Fruit fly (Drosophila melanogaster) Kc167 (cell line): ENCODE measurements around the gene CG32713.

ENCODE experiments used
- Myc ChIP-seq: fragments of >200 bp; optimal IDR thresholded peaks from 2 replicates; lab custom pipeline; 2017; ENCODE audit warnings: missing external identifiers
- h ChIP-seq: fragments of >200 bp; optimal IDR thresholded peaks from 3 replicates; lab custom pipeline; 2018; ENCODE audit warnings: missing external identifiers
- insv ChIP-seq: fragments of >200 bp; optimal IDR thresholded peaks from 3 replicates; lab custom pipeline; 2018; ENCODE audit warnings: missing external identifiers
- psq ChIP-seq: fragments of >200 bp; optimal IDR thresholded peaks from 2 replicates; lab custom pipeline; 2017; ENCODE audit warnings: missing external identifiers

dm6 chrX:8407124-8407775, 50.2 kb downstream of the CG32713 start, which contains the start of gene PIG-T:
- TF ChIP-seq h (lab: Kevin White, UChicago) (no peak), psq (no peak), insv (lab: Kevin White, UChicago) (no peak), Myc (lab: Kevin White, UChicago) (no peak)
